Fruit fly (Drosophila melanogaster) whole organism, embryonic: ENCODE measurements around the gene Srr.

Experiments used
- CG11085 ChIP-seq: fragments of 200-800 bp; sonication (Bioruptor generic); IDR thresholded peaks from 2 replicates; pipeline ENCODE4 v1.3.6; 2022; ENCODE audit warnings: missing biosample characterization, missing genetic modification characterization
- CG11093 ChIP-seq: fragments of 200-800 bp; sonication (Bioruptor generic); IDR thresholded peaks from 3 replicates; pipeline ENCODE4 v1.3.6; 2022; ENCODE audit warnings: missing biosample characterization, missing genetic modification characterization
- CG11695 ChIP-seq: fragments of 200-800 bp; sonication (Bioruptor generic); IDR thresholded peaks from 3 replicates; pipeline ENCODE4 v1.3.6; 2022; ENCODE audit warnings: missing biosample characterization, missing genetic modification characterization
- CG12155 ChIP-seq: fragments of 200-800 bp; sonication (Bioruptor generic); optimal IDR thresholded peaks from 3 replicates; lab custom pipeline; 2016; ENCODE audit warnings: missing biosample characterization, missing genetic modification characterization
- CG13287 ChIP-seq: fragments of 200-800 bp; sonication (Bioruptor generic); IDR thresholded peaks from 2 replicates; pipeline ENCODE4 v1.3.6; 2022; ENCODE audit warnings: missing biosample characterization, missing genetic modification characterization; ENCODE audit not compliant: partially characterized antibody
- CG14860 ChIP-seq: fragments of 200-800 bp; sonication (Bioruptor generic); IDR thresholded peaks from 3 replicates; pipeline ENCODE4 v1.3.6; 2022; ENCODE audit warnings: missing biosample characterization, missing genetic modification characterization; ENCODE audit not compliant: partially characterized antibody
- CG15011 ChIP-seq: fragments of 200-800 bp; sonication (Bioruptor generic); optimal IDR thresholded peaks from 3 replicates; lab custom pipeline; 2018; ENCODE audit warnings: missing biosample characterization, mild to moderate bottlenecking, missing genetic modification characterization
- CG17186 ChIP-seq: fragments of 200-800 bp; sonication (Bioruptor generic); optimal IDR thresholded peaks from 3 replicates; lab custom pipeline; 2017; ENCODE audit warnings: missing biosample characterization, missing genetic modification reagents, missing genetic modification characterization
- CG17361 ChIP-seq: fragments of 200-800 bp; sonication (Bioruptor generic); IDR thresholded peaks from 3 replicates; pipeline ENCODE4 v1.3.6; 2022; ENCODE audit warnings: missing biosample characterization, missing genetic modification characterization
- CG1792 ChIP-seq: fragments of 200-800 bp; sonication (Bioruptor generic); optimal IDR thresholded peaks from 2 replicates; lab custom pipeline; 2016; ENCODE audit warnings: missing biosample characterization, missing genetic modification characterization
- CG31441 ChIP-seq: fragments of 200-800 bp; sonication (Bioruptor generic); IDR thresholded peaks from 2 replicates; pipeline ENCODE4 v1.3.6; 2022; ENCODE audit warnings: missing biosample characterization, missing genetic modification characterization
- CG32767 ChIP-seq: fragments of 200-800 bp; sonication (Bioruptor generic); IDR thresholded peaks from 2 replicates; pipeline ENCODE4 v1.3.6; 2022; ENCODE audit warnings: missing biosample characterization, missing genetic modification characterization
- CG32772 ChIP-seq: fragments of 200-800 bp; sonication (Bioruptor generic); IDR thresholded peaks from 2 replicates; pipeline ENCODE4 v1.3.6; 2022; ENCODE audit warnings: missing biosample characterization, missing genetic modification characterization
- CG3995 ChIP-seq: fragments of 200-800 bp; sonication (Bioruptor generic); optimal IDR thresholded peaks from 3 replicates; lab custom pipeline; 2016; ENCODE audit warnings: missing biosample characterization, missing genetic modification characterization
- CG6175 ChIP-seq: fragments of 200-800 bp; sonication (Bioruptor generic); IDR thresholded peaks from 3 replicates; pipeline ENCODE4 v1.3.6; 2022; ENCODE audit warnings: missing biosample characterization, missing genetic modification characterization
- CG6765 ChIP-seq: fragments of 200-800 bp; sonication (Bioruptor generic); optimal IDR thresholded peaks from 3 replicates; lab custom pipeline; 2017; ENCODE audit warnings: missing biosample characterization, mild to moderate bottlenecking, missing genetic modification characterization
- CG7271 ChIP-seq: fragments of 200-800 bp; sonication (Bioruptor generic); optimal IDR thresholded peaks from 2 replicates; lab custom pipeline; 2018; ENCODE audit warnings: missing biosample characterization, mild to moderate bottlenecking, missing genetic modification characterization, moderate library complexity
- CG8089 ChIP-seq: fragments of 200-800 bp; sonication (Bioruptor generic); optimal IDR thresholded peaks from 3 replicates; lab custom pipeline; 2016; ENCODE audit warnings: missing biosample characterization, missing genetic modification characterization
- CG8388 ChIP-seq: fragments of 200-800 bp; sonication (Bioruptor generic); optimal IDR thresholded peaks from 2 replicates; lab custom pipeline; 2019; ENCODE audit warnings: missing biosample characterization, mild to moderate bottlenecking, missing genetic modification characterization, moderate library complexity
- CG8478 ChIP-seq: fragments of >200 bp; optimal IDR thresholded peaks from 2 replicates; lab custom pipeline; 2018
- CG9215 ChIP-seq: fragments of 200-800 bp; sonication (Bioruptor generic); IDR thresholded peaks from 2 replicates; pipeline ENCODE4 v1.3.6; 2022; ENCODE audit warnings: missing biosample characterization, missing genetic modification characterization
- CG9876 ChIP-seq: fragments of 200-800 bp; sonication (Bioruptor generic); optimal IDR thresholded peaks from 2 replicates; lab custom pipeline; 2016; ENCODE audit warnings: missing biosample characterization, missing genetic modification characterization
- Deaf1 ChIP-seq: fragments of 200-800 bp; optimal IDR thresholded peaks from 3 replicates; lab custom pipeline; 2019; ENCODE audit warnings: missing biosample characterization, mild to moderate bottlenecking, missing genetic modification characterization, moderate library complexity
- Ets97D ChIP-seq: fragments of 200-800 bp; sonication (Bioruptor generic); optimal IDR thresholded peaks from 3 replicates; lab custom pipeline; 2016; ENCODE audit warnings: missing biosample characterization, missing genetic modification characterization
- Fer3 ChIP-seq: fragments of 200-800 bp; sonication (Bioruptor generic); optimal IDR thresholded peaks from 2 replicates; lab custom pipeline; 2018; ENCODE audit warnings: missing biosample characterization, mild to moderate bottlenecking, missing genetic modification characterization, moderate library complexity
- GATAe ChIP-seq: fragments of 200-800 bp; sonication (Bioruptor generic); conservative IDR thresholded peaks from 2 replicates; pipeline ENCODE4 v1.3.6; 2022; ENCODE audit warnings: missing biosample characterization, missing genetic modification characterization
- HLH54F ChIP-seq: fragments of 200-800 bp; sonication (Bioruptor generic); optimal IDR thresholded peaks from 3 replicates; lab custom pipeline; 2016; ENCODE audit warnings: missing biosample characterization, missing genetic modification characterization
- HmgZ ChIP-seq: fragments of 200-800 bp; sonication (Bioruptor generic); optimal IDR thresholded peaks from 2 replicates; lab custom pipeline; 2018; ENCODE audit warnings: missing biosample characterization, mild to moderate bottlenecking, missing genetic modification characterization
- MTF-1 ChIP-seq: fragments of 200-800 bp; sonication (Bioruptor generic); optimal IDR thresholded peaks from 2 replicates; lab custom pipeline; 2018; ENCODE audit warnings: missing biosample characterization, mild to moderate bottlenecking, missing genetic modification characterization, borderline replicate concordance
- NfI ChIP-seq: fragments of 200-800 bp; sonication (Bioruptor generic); optimal IDR thresholded peaks from 3 replicates; lab custom pipeline; 2018; ENCODE audit warnings: missing biosample characterization, mild to moderate bottlenecking, missing genetic modification characterization, moderate library complexity
- PHDP ChIP-seq: fragments of 200-800 bp; sonication (Bioruptor generic); optimal IDR thresholded peaks from 3 replicates; lab custom pipeline; 2018; ENCODE audit warnings: missing biosample characterization, mild to moderate bottlenecking, missing genetic modification characterization, moderate library complexity
- Ravus ChIP-seq: fragments of 200-800 bp; sonication (Bioruptor generic); IDR thresholded peaks from 2 replicates; pipeline ENCODE4 v1.3.6; 2022; ENCODE audit warnings: missing biosample characterization, missing genetic modification characterization
- TFAM ChIP-seq: fragments of 200-800 bp; sonication (Bioruptor generic); optimal IDR thresholded peaks from 2 replicates; lab custom pipeline; 2017; ENCODE audit warnings: missing biosample characterization, missing genetic modification characterization, inconsistent platforms
- aop ChIP-seq: fragments of 200-800 bp; sonication (Bioruptor generic); IDR thresholded peaks from 2 replicates; pipeline ENCODE4 v1.3.6; 2022; ENCODE audit warnings: missing biosample characterization, missing genetic modification characterization
- crol ChIP-seq: fragments of 200-800 bp; sonication (Bioruptor generic); IDR thresholded peaks from 2 replicates; pipeline ENCODE4 v1.3.6; 2022; ENCODE audit warnings: missing biosample characterization, missing genetic modification characterization
- fru ChIP-seq: fragments of >200 bp; optimal IDR thresholded peaks from 2 replicates; lab custom pipeline; 2017
- ftz-f1 ChIP-seq: fragments of 200-800 bp; sonication (Bioruptor generic); optimal IDR thresholded peaks from 2 replicates; lab custom pipeline; 2016; ENCODE audit warnings: missing biosample characterization, missing genetic modification characterization
- jing ChIP-seq: fragments of 200-800 bp; sonication (Bioruptor generic); optimal IDR thresholded peaks from 2 replicates; lab custom pipeline; 2018; ENCODE audit warnings: missing biosample characterization, mild to moderate bottlenecking, missing genetic modification characterization
- knrl ChIP-seq: fragments of 200-800 bp; sonication (Bioruptor generic); IDR thresholded peaks from 3 replicates; pipeline ENCODE4 v1.3.6; 2022; ENCODE audit warnings: missing biosample characterization, missing genetic modification characterization; ENCODE audit not compliant: partially characterized antibody
- mld ChIP-seq: fragments of 200-800 bp; sonication (Bioruptor generic); IDR thresholded peaks from 3 replicates; pipeline ENCODE4 v1.3.6; 2022; ENCODE audit warnings: missing biosample characterization, missing genetic modification characterization; ENCODE audit not compliant: partially characterized antibody
- pnt ChIP-seq: fragments of 200-800 bp; sonication (Bioruptor generic); optimal IDR thresholded peaks from 3 replicates; lab custom pipeline; 2016; ENCODE audit warnings: missing biosample characterization, missing genetic modification characterization
- repo ChIP-seq: fragments of 200-800 bp; sonication (Bioruptor generic); optimal IDR thresholded peaks from 2 replicates; lab custom pipeline; 2016; ENCODE audit warnings: missing biosample characterization, missing genetic modification characterization
- ro ChIP-seq: fragments of 200-800 bp; sonication (Bioruptor generic); IDR thresholded peaks from 2 replicates; pipeline ENCODE4 v1.3.6; 2022; ENCODE audit warnings: missing biosample characterization, missing genetic modification characterization
- slou ChIP-seq: fragments of 200-800 bp; sonication (Bioruptor generic); optimal IDR thresholded peaks from 3 replicates; lab custom pipeline; 2016; ENCODE audit warnings: missing biosample characterization, missing genetic modification characterization
- stc ChIP-seq: fragments of 200-800 bp; sonication (Bioruptor generic); IDR thresholded peaks from 2 replicates; pipeline ENCODE4 v1.3.6; 2022; ENCODE audit warnings: missing biosample characterization, missing genetic modification characterization
- sug ChIP-seq: fragments of 200-800 bp; optimal IDR thresholded peaks from 2 replicates; lab custom pipeline; 2019; ENCODE audit warnings: missing biosample characterization, mild to moderate bottlenecking, missing genetic modification characterization, moderate library complexity
- tap ChIP-seq: fragments of 200-800 bp; optimal IDR thresholded peaks from 3 replicates; lab custom pipeline; 2019; ENCODE audit warnings: missing biosample characterization, mild to moderate bottlenecking, missing genetic modification characterization, moderate library complexity
- tup ChIP-seq: fragments of 200-800 bp; sonication (Bioruptor generic); optimal IDR thresholded peaks from 2 replicates; lab custom pipeline; 2016; ENCODE audit warnings: missing biosample characterization, mild to moderate bottlenecking, missing genetic modification characterization, moderate library complexity
- zen ChIP-seq: fragments of 200-800 bp; sonication (Bioruptor generic); optimal IDR thresholded peaks from 3 replicates; lab custom pipeline; 2018; ENCODE audit warnings: missing biosample characterization, mild to moderate bottlenecking, missing genetic modification characterization, moderate library complexity
- zfh2 ChIP-seq: fragments of 200-800 bp; sonication (Bioruptor generic); optimal IDR thresholded peaks from 2 replicates; lab custom pipeline; 2016; ENCODE audit warnings: missing biosample characterization, missing genetic modification characterization

Gene Srr

DNA sequence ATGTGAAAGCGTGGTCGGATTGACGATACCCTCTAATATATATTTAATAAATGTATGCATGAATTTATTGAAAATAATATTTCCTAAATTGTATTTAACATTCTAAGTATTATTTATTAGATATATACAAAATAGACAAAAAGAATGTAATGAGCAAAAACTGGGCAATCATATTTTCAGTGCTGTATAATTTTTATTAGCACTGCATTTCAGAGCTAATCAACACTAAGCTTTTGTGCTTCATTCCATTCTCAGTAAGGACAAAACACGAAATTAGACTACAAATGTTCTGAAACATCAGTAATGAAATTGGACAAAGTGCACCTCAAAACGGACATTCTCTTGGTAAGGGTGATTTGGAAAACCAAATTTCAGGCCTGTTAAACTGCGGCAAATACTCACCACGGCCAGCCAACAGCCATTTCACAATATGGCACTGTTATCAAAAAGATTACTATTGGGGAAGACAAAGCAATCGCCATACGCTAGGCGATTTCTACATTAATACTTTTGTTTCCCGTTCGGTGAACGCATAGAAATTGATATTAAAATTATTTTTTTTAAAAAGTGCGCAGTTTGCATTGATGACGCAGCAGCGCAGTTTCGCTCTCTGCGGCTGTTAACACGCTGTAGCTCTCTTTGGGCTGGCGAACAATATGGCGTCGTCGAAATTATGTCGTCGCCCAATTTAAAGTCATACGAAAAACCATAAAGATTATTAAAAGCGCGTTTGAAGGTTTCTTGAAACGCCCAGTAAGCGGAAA, 24.6 kb upstream of the Srr start (continued):
- TF ChIP-seq CG15011 (peak; percentile 79), Ets97D (GFP tag; lab: Kevin White, UChicago) (peak; percentile 14), sug (peak; percentile 82), fru (lab: Kevin White, UChicago) (no peak), zfh2 (GFP tag; lab: Kevin White, UChicago) (peak; percentile 82), Ravus (peak; percentile 49), CG8388 (GFP tag; lab: Kevin White, UChicago) (peak; percentile 85), PHDP (tag; lab: Kevin White, UChicago) (peak; percentile 90), CG11695 (GFP tag; lab: Robert Waterston, UW) (peak; percentile 89), CG12155 (GFP tag; lab: Kevin White, UChicago) (peak; percentile 82), CG11085 (GFP tag; lab: Robert Waterston, UW) (peak; percentile 51), HLH54F (GFP tag; lab: Kevin White, UChicago) (peak; percentile 80), Fer3 (tag; lab: Kevin White, UChicago) (peak; percentile 79), repo (peak; percentile 61), CG32767 (GFP tag; lab: Robert Waterston, UW) (peak; percentile 80), stc (GFP tag; lab: Robert Waterston, UW) (peak; percentile 86), CG9215 (GFP tag; lab: Robert Waterston, UW) (peak; percentile 81), CG11093 (GFP tag; lab: Robert Waterston, UW) (peak; percentile 78), pnt (GFP tag; lab: Kevin White, UChicago) (peak; percentile 72), CG7271 (tag; lab: Kevin White, UChicago) (peak; percentile 36), GATAe (GFP tag; lab: Robert Waterston, UW) (no peak; the same call in 1 of the 2 replicates), slou (GFP tag; lab: Kevin White, UChicago) (peak; percentile 69), CG6765 (GFP tag; lab: Kevin White, UChicago) (peak; percentile 83), crol (no peak), CG14860 (no peak), ro (GFP tag; lab: Robert Waterston, UW) (peak; percentile 62), CG3995 (GFP tag; lab: Kevin White, UChicago) (peak; percentile 56), zen (tag; lab: Kevin White, UChicago) (peak; percentile 81), CG6175 (peak; percentile 62; the same call in 1 of the 3 replicates), CG17186 (peak; percentile 3), TFAM (GFP tag; lab: Kevin White, UChicago) (peak; percentile 45), aop (GFP tag; lab: Robert Waterston, UW) (no peak), tup (GFP tag; lab: Kevin White, UChicago) (peak; percentile 75), mld (GFP tag; lab: Robert Waterston, UW) (no peak), CG8089 (peak; percentile 52), Deaf1 (tag; lab: Kevin White, UChicago) (peak; percentile 74), jing (peak; percentile 59), knrl (GFP tag; lab: Robert Waterston, UW) (no peak), CG8478 (lab: Kevin White, UChicago) (no peak), CG1792 (GFP tag; lab: Kevin White, UChicago) (peak; percentile 59), CG32772 (GFP tag; lab: Robert Waterston, UW) (peak; percentile 79), CG13287 (GFP tag; lab: Robert Waterston, UW) (no peak), CG31441 (GFP tag; lab: Robert Waterston, UW) (peak; percentile 92), HmgZ (tag; lab: Kevin White, UChicago) (peak; percentile 91), CG17361 (GFP tag; lab: Robert Waterston, UW) (peak; percentile 96), NfI (GFP tag; lab: Kevin White, UChicago) (peak; percentile 90), MTF-1 (GFP tag; lab: Kevin White, UChicago) (peak; percentile 53), CG9876 (peak; percentile 46), ftz-f1 (GFP tag; lab: Kevin White, UChicago) (no peak), tap (tag; lab: Kevin White, UChicago) (peak; percentile 81)
